Fruit fly (Drosophila melanogaster): ENCODE measurements around the gene CG42324.
A peak's percentile ranks its signal among the peaks of the same experiment; 100 is the strongest.

CG42324 gene

DNA sequence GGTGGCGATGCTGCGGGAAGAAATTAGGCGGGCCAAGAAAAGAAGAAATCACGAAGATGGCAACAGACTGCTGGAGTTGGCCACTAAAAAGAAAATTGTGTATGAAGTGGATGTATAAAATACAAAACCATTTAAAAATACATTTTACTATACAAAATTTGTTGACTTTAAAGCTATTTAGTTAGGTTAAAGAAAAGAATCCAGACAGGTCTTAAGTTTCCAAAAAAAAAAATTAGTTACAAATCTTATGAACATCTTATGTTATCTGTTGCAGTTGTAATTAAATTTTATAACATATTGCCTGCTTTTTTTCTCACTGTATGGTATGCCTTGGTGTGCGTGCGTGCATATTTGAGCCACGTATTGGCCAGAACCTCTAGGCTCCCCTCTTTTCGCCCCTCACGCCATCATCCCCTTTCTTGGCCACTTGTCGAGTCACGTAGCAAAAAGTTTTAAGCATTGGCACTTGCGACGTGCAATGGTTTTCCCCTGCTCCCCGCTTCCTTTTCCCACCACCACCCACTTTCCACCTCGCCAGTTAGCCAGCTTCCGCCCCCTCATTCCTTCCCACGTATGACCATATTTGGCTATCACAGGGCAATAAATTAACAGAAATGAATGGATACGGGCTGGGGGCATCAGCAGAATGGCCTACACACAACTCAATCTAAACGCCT lies 58.5 kb downstream of the CG42324 start:
- TF ChIP-seq CG12605 (GFP tag; IDR thresholded peaks at IDR 0.05) (no peak), CG10348 (GFP tag; IDR thresholded peaks at IDR 0.05) (no peak), Pif1B (GFP tag; optimal IDR thresholded peaks at IDR 0.05) (no peak), EcR (GFP tag; optimal IDR thresholded peaks at IDR 0.05) (no peak), Pif1A (GFP tag; optimal IDR thresholded peaks at IDR 0.05) (no peak), CG4496 (GFP tag; IDR thresholded peaks at IDR 0.05) (no peak; the same call in 2 of the 3 replicates), CG8301 (tag; optimal IDR thresholded peaks at IDR 0.05) (peak; percentile 27), Ets98B (GFP tag; IDR thresholded peaks at IDR 0.05) (no peak), CG13204 (GFP tag; optimal IDR thresholded peaks at IDR 0.05) (no peak), CG14655 (GFP tag; optimal IDR thresholded peaks at IDR 0.05) (peak; percentile 34), CG34367 (tag; optimal IDR thresholded peaks at IDR 0.05) (no peak), CG32121 (GFP tag; IDR thresholded peaks at IDR 0.05) (peak; percentile 22; the same call in 1 of the 2 replicates), Snoo (tag; optimal IDR thresholded peaks at IDR 0.05) (no peak), CG9948 (tag; optimal IDR thresholded peaks at IDR 0.05) (no peak)

DNA sequence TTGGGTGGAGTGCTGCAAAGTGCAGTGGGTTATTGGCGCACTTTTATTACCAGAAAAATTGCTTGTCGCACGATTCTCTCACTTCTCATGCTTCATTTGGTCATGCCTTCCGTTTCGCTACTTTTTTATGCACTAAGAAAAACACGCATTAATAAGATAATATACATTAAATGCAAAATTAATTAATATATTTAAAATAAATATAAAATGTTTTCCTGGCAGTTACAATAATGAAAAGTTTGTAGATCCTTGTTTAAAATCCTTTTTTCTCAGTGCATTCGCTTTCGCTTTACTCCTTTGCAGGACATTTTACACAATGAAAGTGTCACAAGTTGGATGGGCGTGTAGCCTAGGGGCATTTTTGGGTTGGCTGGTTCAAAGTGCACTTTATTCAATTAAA lies 59.1 kb downstream of the CG42324 start:
- no peak for TF ChIP-seq EcR (GFP tag; optimal IDR thresholded peaks at IDR 0.05)
- TF ChIP-seq CG10348 (GFP tag; IDR thresholded peaks at IDR 0.05) = no peak
- no peak for TF ChIP-seq CG8301 (tag; optimal IDR thresholded peaks at IDR 0.05)
- no peak for TF ChIP-seq Pif1B (GFP tag; optimal IDR thresholded peaks at IDR 0.05)
- no peak for TF ChIP-seq CG32121 (GFP tag; IDR thresholded peaks at IDR 0.05)
- no peak for TF ChIP-seq CG4496 (GFP tag; IDR thresholded peaks at IDR 0.05)
- no peak for TF ChIP-seq D1 (tag; optimal IDR thresholded peaks at IDR 0.05)
- peak; percentile 20 for TF ChIP-seq CG8159 (tag; optimal IDR thresholded peaks at IDR 0.05)
- peak; percentile 37 for TF ChIP-seq CG9948 (tag; optimal IDR thresholded peaks at IDR 0.05)
- no peak for TF ChIP-seq CG13204 (GFP tag; optimal IDR thresholded peaks at IDR 0.05)
- TF ChIP-seq Pif1A (GFP tag; optimal IDR thresholded peaks at IDR 0.05) = no peak
- no peak for TF ChIP-seq Ets98B (GFP tag; IDR thresholded peaks at IDR 0.05)
- no peak for TF ChIP-seq Snoo (tag; optimal IDR thresholded peaks at IDR 0.05)
- TF ChIP-seq fd96Ca (GFP tag; IDR thresholded peaks at IDR 0.05) = peak; percentile 11; the same call in 1 of the 3 replicates
- no peak for TF ChIP-seq rn (GFP tag; IDR thresholded peaks at IDR 0.05)
- TF ChIP-seq CG15710 (tag; optimal IDR thresholded peaks at IDR 0.05) = no peak
- peak; percentile 38 for TF ChIP-seq CG14655 (GFP tag; optimal IDR thresholded peaks at IDR 0.05)
- TF ChIP-seq gl (tag; optimal IDR thresholded peaks at IDR 0.05) = no peak
- TF ChIP-seq CG34367 (tag; optimal IDR thresholded peaks at IDR 0.05) = no peak
- no peak for TF ChIP-seq CG12605 (GFP tag; IDR thresholded peaks at IDR 0.05)
- TF ChIP-seq CG17806 (tag; optimal IDR thresholded peaks at IDR 0.05) = peak; percentile 27

DNA sequence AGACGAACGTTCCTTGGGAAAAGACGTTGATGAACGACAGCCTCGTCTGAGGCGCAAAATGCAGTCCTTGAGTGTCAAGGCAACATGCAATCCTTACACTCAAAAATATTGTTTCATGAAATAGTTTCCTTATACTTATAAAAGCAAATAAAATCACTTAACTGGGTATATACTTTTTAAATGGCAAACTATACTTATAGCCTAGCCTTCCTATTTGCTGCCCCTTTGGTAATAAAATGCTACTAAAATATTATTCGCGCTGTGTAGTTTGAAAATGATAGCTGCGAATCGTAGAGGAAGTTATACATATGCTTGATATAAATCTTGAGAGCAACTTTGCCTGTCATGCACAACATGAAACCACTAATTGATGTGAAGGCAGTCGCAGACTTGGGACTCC lies 60.6 kb downstream of the CG42324 start:
- no peak for TF ChIP-seq fd96Ca (GFP tag; IDR thresholded peaks at IDR 0.05)
- TF ChIP-seq Ets98B (GFP tag; IDR thresholded peaks at IDR 0.05) = 0 out of 2 replicates have a peak, but pooled peaks have one; percentile 11
- TF ChIP-seq gl (tag; optimal IDR thresholded peaks at IDR 0.05) = no peak
- peak; percentile 39 for TF ChIP-seq CG15710 (tag; optimal IDR thresholded peaks at IDR 0.05)
- no peak for TF ChIP-seq CG10348 (GFP tag; IDR thresholded peaks at IDR 0.05)
- TF ChIP-seq CG34367 (tag; optimal IDR thresholded peaks at IDR 0.05) = peak; percentile 41
- no peak for TF ChIP-seq D1 (tag; optimal IDR thresholded peaks at IDR 0.05)
- TF ChIP-seq CG8159 (tag; optimal IDR thresholded peaks at IDR 0.05) = peak; percentile 4
- TF ChIP-seq CG4496 (GFP tag; IDR thresholded peaks at IDR 0.05) = peak; percentile 69; the same call in 2 of the 3 replicates
- no peak for TF ChIP-seq CG13204 (GFP tag; optimal IDR thresholded peaks at IDR 0.05)
- TF ChIP-seq Pif1B (GFP tag; optimal IDR thresholded peaks at IDR 0.05) = no peak
- TF ChIP-seq CG12605 (GFP tag; IDR thresholded peaks at IDR 0.05) = no peak
- TF ChIP-seq EcR (GFP tag; optimal IDR thresholded peaks at IDR 0.05) = no peak
- TF ChIP-seq CG17806 (tag; optimal IDR thresholded peaks at IDR 0.05) = no peak
- no peak for TF ChIP-seq Pif1A (GFP tag; optimal IDR thresholded peaks at IDR 0.05)
- no peak for TF ChIP-seq rn (GFP tag; IDR thresholded peaks at IDR 0.05)
- no peak for TF ChIP-seq CG8301 (tag; optimal IDR thresholded peaks at IDR 0.05)
- TF ChIP-seq Snoo (tag; optimal IDR thresholded peaks at IDR 0.05) = no peak
- peak; percentile 52 for TF ChIP-seq CG9948 (tag; optimal IDR thresholded peaks at IDR 0.05)
- TF ChIP-seq CG32121 (GFP tag; IDR thresholded peaks at IDR 0.05) = no peak
- no peak for TF ChIP-seq CG14655 (GFP tag; optimal IDR thresholded peaks at IDR 0.05)

DNA sequence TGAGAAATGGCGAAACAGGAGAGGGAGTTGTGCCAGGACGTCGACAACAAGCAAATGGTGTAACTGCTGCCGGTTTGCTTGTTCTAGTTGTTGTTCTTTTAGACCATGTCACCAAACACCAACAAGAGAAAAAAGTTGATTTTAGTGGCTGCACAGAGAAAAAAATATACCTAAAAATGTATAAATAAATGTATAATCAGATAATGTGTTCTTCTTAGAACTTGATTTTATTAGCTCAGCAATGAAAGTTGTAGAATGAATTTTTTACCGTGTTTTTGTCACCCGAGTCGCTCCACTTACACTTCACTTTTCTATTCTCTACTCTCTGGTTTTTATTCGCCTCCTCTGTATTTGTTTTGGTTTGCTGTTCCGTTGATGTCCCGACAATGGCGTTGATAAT lies 62.0 kb downstream of the CG42324 start:
- peak; percentile 51 for TF ChIP-seq CG14655 (GFP tag; optimal IDR thresholded peaks at IDR 0.05)
- TF ChIP-seq CG4496 (GFP tag; IDR thresholded peaks at IDR 0.05) = 0 out of 3 replicates have a peak, but pooled peaks have one; percentile 60
- TF ChIP-seq CG12605 (GFP tag; IDR thresholded peaks at IDR 0.05) = 0 out of 2 replicates have a peak, but pooled peaks have one; percentile 40
- peak; percentile 21; the same call in 1 of the 2 replicates for TF ChIP-seq Ets98B (GFP tag; IDR thresholded peaks at IDR 0.05)
- no peak for TF ChIP-seq CG10348 (GFP tag; IDR thresholded peaks at IDR 0.05)
- no peak for TF ChIP-seq CG13204 (GFP tag; optimal IDR thresholded peaks at IDR 0.05)
- TF ChIP-seq CG8301 (tag; optimal IDR thresholded peaks at IDR 0.05) = peak; percentile 31
- no peak for TF ChIP-seq Pif1B (GFP tag; optimal IDR thresholded peaks at IDR 0.05)
- no peak for TF ChIP-seq fd96Ca (GFP tag; IDR thresholded peaks at IDR 0.05)

DNA sequence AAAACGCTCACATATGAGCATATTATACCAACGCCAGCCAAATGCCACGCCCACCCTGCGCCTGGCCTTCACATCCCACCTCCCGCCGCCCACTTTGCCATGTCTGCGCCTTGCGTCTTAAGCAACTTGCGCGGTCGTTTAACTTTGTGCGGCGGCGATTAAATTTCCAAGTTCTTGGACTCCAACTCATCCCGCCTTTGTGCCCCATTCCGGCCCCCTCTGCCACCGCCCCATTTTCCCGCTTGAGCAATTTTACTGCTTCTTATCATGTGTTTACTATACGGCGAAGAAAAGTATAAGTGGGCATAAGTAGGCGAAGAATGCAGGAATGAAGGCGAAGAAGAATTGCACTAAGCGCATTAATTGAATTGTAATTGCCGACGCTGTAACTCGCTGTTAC lies 63.4 kb downstream of the CG42324 start:
- TF ChIP-seq Pif1B (GFP tag; optimal IDR thresholded peaks at IDR 0.05) = no peak
- peak; percentile 74 for TF ChIP-seq CG13204 (GFP tag; optimal IDR thresholded peaks at IDR 0.05)
- TF ChIP-seq fd96Ca (GFP tag; IDR thresholded peaks at IDR 0.05) = no peak
- TF ChIP-seq CG14655 (GFP tag; optimal IDR thresholded peaks at IDR 0.05) = peak; percentile 17
- TF ChIP-seq Ets98B (GFP tag; IDR thresholded peaks at IDR 0.05) = no peak
- TF ChIP-seq Snoo (tag; optimal IDR thresholded peaks at IDR 0.05) = no peak
- TF ChIP-seq gl (tag; optimal IDR thresholded peaks at IDR 0.05) = no peak
- TF ChIP-seq EcR (GFP tag; optimal IDR thresholded peaks at IDR 0.05) = peak; percentile 93
- TF ChIP-seq CG4496 (GFP tag; IDR thresholded peaks at IDR 0.05) = peak; percentile 7; the same call in 1 of the 3 replicates
- no peak for TF ChIP-seq CG34367 (tag; optimal IDR thresholded peaks at IDR 0.05)
- TF ChIP-seq CG9948 (tag; optimal IDR thresholded peaks at IDR 0.05) = no peak
- no peak for TF ChIP-seq CG8159 (tag; optimal IDR thresholded peaks at IDR 0.05)
- TF ChIP-seq rn (GFP tag; IDR thresholded peaks at IDR 0.05) = no peak
- TF ChIP-seq CG17806 (tag; optimal IDR thresholded peaks at IDR 0.05) = no peak
- no peak for TF ChIP-seq Pif1A (GFP tag; optimal IDR thresholded peaks at IDR 0.05)
- peak; percentile 44; the same call in 1 of the 2 replicates for TF ChIP-seq CG32121 (GFP tag; IDR thresholded peaks at IDR 0.05)

All from whole organism, pupa.